Worm (Caenorhabditis elegans) whole organism, L1 larva: ENCODE data around the gene nduf-9.

Experiments used
- aha-1 ChIP-seq: fragments of 150-350 bp; optimal IDR thresholded peaks from 2 replicates; lab custom pipeline; 2014; ENCODE audit warnings: missing biosample characterization, missing genetic modification characterization
- ces-1 ChIP-seq: fragments of 150-350 bp; optimal IDR thresholded peaks from 2 replicates; lab custom pipeline; 2014; ENCODE audit warnings: missing biosample characterization, missing genetic modification reagents, missing genetic modification characterization
- efl-1 ChIP-seq, 4 experiments: fragments of 150-350 bp; optimal IDR thresholded peaks in 3 of 4; peaks in 1 of 4; 1 replicate in 1 of 4; 2 replicates in 3 of 4; lab custom pipeline; 2014; ENCODE audit warnings: missing biosample characterization in 2 of 4, missing genetic modification characterization in 2 of 4, missing genetic modification reagents in 2 of 4
- elt-3 ChIP-seq, 6 experiments: fragments of 150-350 bp in 1 of 6; sonication (generic microtip); optimal IDR thresholded peaks; 2 replicates each; lab custom pipeline; 2017 to 2018; ENCODE audit warnings: missing biosample characterization in 6 of 6, missing genetic modification characterization in 6 of 6, inconsistent platforms in 1 of 6
- lin-39 ChIP-seq: fragments of 150-350 bp; optimal IDR thresholded peaks from 2 replicates; lab custom pipeline; 2014; ENCODE audit warnings: missing biosample characterization, missing genetic modification reagents, missing genetic modification characterization
- mef-2 ChIP-seq: fragments of 150-350 bp; optimal IDR thresholded peaks from 2 replicates; lab custom pipeline; 2014; ENCODE audit warnings: missing biosample characterization, missing genetic modification characterization
- nhr-12 ChIP-seq: sonication (generic microtip); optimal IDR thresholded peaks from 2 replicates; lab custom pipeline; 2017; ENCODE audit warnings: missing biosample characterization, missing genetic modification characterization
- nhr-71 ChIP-seq: sonication (generic microtip); optimal IDR thresholded peaks from 2 replicates; lab custom pipeline; 2016; ENCODE audit warnings: mild to moderate bottlenecking, missing genetic modification characterization, moderate library complexity, missing compliant biosample characterization
- pqm-1 ChIP-seq: sonication (generic microtip); optimal IDR thresholded peaks from 3 replicates; lab custom pipeline; 2017; ENCODE audit warnings: missing biosample characterization, missing genetic modification characterization
- snpc-4 ChIP-seq: fragments of 150-350 bp; optimal IDR thresholded peaks from 2 replicates; lab custom pipeline; 2014; ENCODE audit warnings: missing biosample characterization, missing genetic modification characterization
- unc-62 ChIP-seq: fragments of 150-350 bp; optimal IDR thresholded peaks from 2 replicates; lab custom pipeline; 2014; ENCODE audit warnings: missing biosample characterization, missing genetic modification reagents, missing genetic modification characterization

DNA sequence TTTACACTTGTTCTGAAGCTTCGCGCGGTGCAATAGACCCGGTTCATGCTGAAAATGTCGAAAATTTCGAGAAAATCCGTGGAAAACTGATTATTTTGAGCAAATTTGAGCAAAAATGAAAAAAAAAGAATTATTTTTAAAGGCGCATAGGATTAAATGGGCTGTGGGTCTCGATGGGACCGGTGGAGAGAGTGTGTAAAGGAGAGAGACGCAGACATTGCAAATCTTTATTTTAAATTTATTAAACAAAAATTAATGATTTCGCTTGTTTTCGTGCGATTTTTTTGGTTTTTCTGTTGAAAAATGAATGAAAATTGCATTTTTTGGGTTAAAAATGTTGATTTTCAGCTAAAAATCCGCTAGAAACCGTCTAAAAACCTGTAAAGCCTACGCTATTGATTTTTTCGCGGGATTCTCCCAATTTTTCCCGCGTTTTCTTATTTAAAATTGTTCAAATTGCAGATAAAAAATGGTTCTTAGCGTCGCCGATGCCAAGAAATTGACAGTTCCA lies 46.0 kb upstream of the nduf-9 start, which contains the start of the genes Y53G8AR.8 and Y53G8AR.6:
- no peak for TF ChIP-seq mef-2 (tag; lab: Kevin White, UChicago)
- no peak for TF ChIP-seq unc-62 (GFP tag; lab: Kevin White, UChicago)
- TF ChIP-seq pqm-1 (tag; lab: Kevin White, UChicago): no peak
- peak; percentile 39 to 51 for TF ChIP-seq efl-1 (optimal IDR thresholded peaks at IDR 0.05; lab: Kevin White, UChicago)
- TF ChIP-seq efl-1 (GFP tag; optimal IDR thresholded peaks at IDR 0.05 in 1 of 2; lab: Kevin White, UChicago): peak; percentile 59 to 94
- no peak for TF ChIP-seq elt-3 (tag; optimal IDR thresholded peaks at IDR 0.05; lab: Kevin White, UChicago)
- no peak for TF ChIP-seq lin-39 (tag; lab: Kevin White, UChicago)
- no peak for TF ChIP-seq nhr-12
- no peak for TF ChIP-seq ces-1 (GFP tag; lab: Kevin White, UChicago)
- TF ChIP-seq snpc-4 (tag; lab: Kevin White, UChicago): no peak
- no peak for TF ChIP-seq nhr-71
- no peak for TF ChIP-seq aha-1 (tag; lab: Kevin White, UChicago)
